Fruit fly (Drosophila melanogaster) S2 (cell line): ENCODE data around the gene CG31224.

Experiments
- CG8478 ChIP-seq: fragments of >200 bp; optimal IDR thresholded peaks from 2 replicates; lab custom pipeline; 2018
- CTCF ChIP-seq, 2 experiments: fragments of >200 bp; optimal IDR thresholded peaks; 2 replicates each; lab custom pipeline; 2018

dm6 chr3R:18677500-18677940 is 18.4 kb upstream of the CG31224 start, which contains the start of the genes dind and CG7706:
- TF ChIP-seq CG8478 = no peak
- TF ChIP-seq CTCF (optimal IDR thresholded peaks at IDR 0.05; lab: Kevin White, UChicago) = no peak
